Worm (Caenorhabditis elegans) whole organism, late embryonic: ENCODE data around the gene C28C12.12.

Source experiments
- F13H6.1 ChIP-seq: sonication (generic microtip); optimal IDR thresholded peaks from 2 replicates; lab custom pipeline; 2016; ENCODE audit warnings: missing genetic modification characterization, missing compliant biosample characterization
- ama-1 ChIP-seq: fragments of 150-350 bp; optimal IDR thresholded peaks from 2 replicates; lab custom pipeline; 2014
- ceh-48 ChIP-seq: sonication (generic microtip); optimal IDR thresholded peaks from 2 replicates; lab custom pipeline; 2016; ENCODE audit warnings: missing genetic modification characterization, inconsistent platforms, missing compliant biosample characterization
- ceh-6 ChIP-seq: fragments of 200-800 bp; sonication (Bioruptor generic); optimal IDR thresholded peaks from 2 replicates; lab custom pipeline; 2018; ENCODE audit warnings: mild to moderate bottlenecking, missing genetic modification characterization, missing compliant biosample characterization
- elt-4 ChIP-seq: sonication (generic microtip); optimal IDR thresholded peaks from 2 replicates; lab custom pipeline; 2016; ENCODE audit warnings: missing genetic modification characterization, missing compliant biosample characterization
- hlh-15 ChIP-seq: sonication (generic microtip); optimal IDR thresholded peaks from 2 replicates; lab custom pipeline; 2016; ENCODE audit warnings: missing genetic modification characterization, missing compliant biosample characterization
- pha-4 ChIP-seq: fragments of 150-350 bp; optimal IDR thresholded peaks from 2 replicates; lab custom pipeline; 2018; ENCODE audit warnings: missing biosample characterization, missing genetic modification reagents, missing genetic modification characterization
- pqm-1 ChIP-seq: sonication (generic microtip); optimal IDR thresholded peaks from 2 replicates; lab custom pipeline; 2016; ENCODE audit warnings: missing genetic modification characterization, missing compliant biosample characterization
- pros-1 ChIP-seq: fragments of 150-350 bp; optimal IDR thresholded peaks from 2 replicates; lab custom pipeline; 2014; ENCODE audit warnings: missing biosample characterization, missing genetic modification reagents, missing genetic modification characterization
- rnt-1 ChIP-seq: sonication (generic microtip); optimal IDR thresholded peaks from 2 replicates; lab custom pipeline; 2016; ENCODE audit warnings: missing genetic modification characterization, missing compliant biosample characterization
- tbx-2 ChIP-seq: sonication (generic microtip); optimal IDR thresholded peaks from 2 replicates; lab custom pipeline; 2016; ENCODE audit warnings: missing genetic modification characterization, missing compliant biosample characterization

- TF ChIP-seq ama-1 (lab: Kevin White, UChicago) (no peak), rnt-1 (no peak), pros-1 (tag; lab: Kevin White, UChicago) (no peak), hlh-15 (no peak), F13H6.1 (tag; lab: Kevin White, UChicago) (no peak), pqm-1 (tag; lab: Kevin White, UChicago) (no peak), ceh-6 (GFP tag; lab: Kevin White, UChicago) (no peak), tbx-2 (tag; lab: Kevin White, UChicago) (no peak), elt-4 (tag; lab: Kevin White, UChicago) (no peak), ceh-48 (no peak), pha-4 (no peak)
These were observed 36.0 kb downstream of the C28C12.12 start, which contains the start of gene ant-1.4 for ce11 chrIV:8460208-8460607.
